Fruit fly (Drosophila melanogaster) whole organism, embryonic: ENCODE measurements around the gene PIG-Q.
A peak's percentile ranks its signal among the peaks of the same experiment; 100 is the strongest.

Experiments used
- CG10147 ChIP-seq: fragments of 200-800 bp; sonication (Bioruptor generic); optimal IDR thresholded peaks from 2 replicates; lab custom pipeline; 2019; ENCODE audit warnings: missing biosample characterization, mild to moderate bottlenecking, missing genetic modification characterization, moderate library complexity
- CG11398 ChIP-seq: fragments of 200-800 bp; sonication (Bioruptor generic); optimal IDR thresholded peaks from 2 replicates; lab custom pipeline; 2016; ENCODE audit warnings: missing biosample characterization, missing genetic modification characterization
- CG12219 ChIP-seq: fragments of 200-800 bp; sonication (Bioruptor generic); optimal IDR thresholded peaks from 3 replicates; lab custom pipeline; 2018; ENCODE audit warnings: missing biosample characterization, mild to moderate bottlenecking, missing genetic modification characterization
- CG12744 ChIP-seq: fragments of 200-800 bp; sonication (Bioruptor generic); optimal IDR thresholded peaks from 2 replicates; lab custom pipeline; 2016; ENCODE audit warnings: missing biosample characterization, missing genetic modification characterization
- CG13624 ChIP-seq: fragments of 200-800 bp; sonication (Bioruptor generic); optimal IDR thresholded peaks from 2 replicates; lab custom pipeline; 2016; ENCODE audit warnings: missing biosample characterization, missing genetic modification characterization
- CG14014 ChIP-seq: fragments of 200-800 bp; sonication (Bioruptor generic); IDR thresholded peaks from 2 replicates; pipeline ENCODE4 v1.3.6; 2022; ENCODE audit warnings: missing biosample characterization, missing genetic modification characterization
- CG14441 ChIP-seq: fragments of 200-800 bp; sonication (Bioruptor generic); IDR thresholded peaks from 2 replicates; pipeline ENCODE4 v1.3.6; 2022; ENCODE audit warnings: missing biosample characterization, missing genetic modification characterization
- CG1603 ChIP-seq: fragments of 200-800 bp; sonication (Bioruptor generic); optimal IDR thresholded peaks from 2 replicates; lab custom pipeline; 2019; ENCODE audit warnings: missing biosample characterization, mild to moderate bottlenecking, missing genetic modification characterization, moderate library complexity
- CG17186 ChIP-seq: fragments of 200-800 bp; sonication (Bioruptor generic); optimal IDR thresholded peaks from 3 replicates; lab custom pipeline; 2017; ENCODE audit warnings: missing biosample characterization, missing genetic modification reagents, missing genetic modification characterization
- CG18262 ChIP-seq: fragments of 200-800 bp; optimal IDR thresholded peaks from 3 replicates; lab custom pipeline; 2019; ENCODE audit warnings: missing biosample characterization, mild to moderate bottlenecking, missing genetic modification characterization, moderate library complexity
- CG18619 ChIP-seq: fragments of 200-800 bp; sonication (Bioruptor generic); optimal IDR thresholded peaks from 3 replicates; lab custom pipeline; 2017; ENCODE audit warnings: missing biosample characterization, mild to moderate bottlenecking, missing genetic modification characterization
- CG2199 ChIP-seq: fragments of 200-800 bp; sonication (Bioruptor generic); IDR thresholded peaks from 3 replicates; pipeline ENCODE4 v1.3.6; 2022; ENCODE audit warnings: missing biosample characterization, missing genetic modification characterization
- CG30403 ChIP-seq: fragments of 200-800 bp; sonication (Bioruptor generic); optimal IDR thresholded peaks from 3 replicates; lab custom pipeline; 2016; ENCODE audit warnings: missing biosample characterization, missing genetic modification characterization
- CG31441 ChIP-seq: fragments of 200-800 bp; sonication (Bioruptor generic); IDR thresholded peaks from 2 replicates; pipeline ENCODE4 v1.3.6; 2022; ENCODE audit warnings: missing biosample characterization, missing genetic modification characterization
- CG3995 ChIP-seq: fragments of 200-800 bp; sonication (Bioruptor generic); optimal IDR thresholded peaks from 3 replicates; lab custom pipeline; 2016; ENCODE audit warnings: missing biosample characterization, missing genetic modification characterization
- CG4282 ChIP-seq: fragments of 200-800 bp; sonication (Bioruptor generic); optimal IDR thresholded peaks from 2 replicates; lab custom pipeline; 2016; ENCODE audit warnings: missing biosample characterization, missing genetic modification characterization
- CG4404 ChIP-seq: fragments of 200-800 bp; sonication (Bioruptor generic); IDR thresholded peaks from 2 replicates; pipeline ENCODE4 v1.3.6; 2022; ENCODE audit warnings: missing biosample characterization, missing genetic modification characterization
- CG4730 ChIP-seq: fragments of 200-800 bp; sonication (Bioruptor generic); IDR thresholded peaks from 2 replicates; pipeline ENCODE4 v1.3.6; 2022; ENCODE audit warnings: missing biosample characterization, missing genetic modification characterization
- CG7786 ChIP-seq: fragments of 200-800 bp; sonication (Bioruptor generic); optimal IDR thresholded peaks from 2 replicates; lab custom pipeline; 2016; ENCODE audit warnings: missing biosample characterization, missing genetic modification characterization
- CrebB ChIP-seq: fragments of 200-800 bp; sonication (Bioruptor generic); optimal IDR thresholded peaks from 3 replicates; lab custom pipeline; 2018; ENCODE audit warnings: missing biosample characterization, mild to moderate bottlenecking, missing genetic modification characterization
- Deaf1 ChIP-seq: fragments of 200-800 bp; optimal IDR thresholded peaks from 3 replicates; lab custom pipeline; 2019; ENCODE audit warnings: missing biosample characterization, mild to moderate bottlenecking, missing genetic modification characterization, moderate library complexity
- Dll ChIP-seq: fragments of 200-800 bp; sonication (Bioruptor generic); IDR thresholded peaks from 4 replicates; pipeline ENCODE4 v1.3.6; 2022; ENCODE audit warnings: missing biosample characterization, missing genetic modification characterization; ENCODE audit not compliant: partially characterized antibody
- Dp ChIP-seq: fragments of 200-800 bp; sonication (Bioruptor generic); optimal IDR thresholded peaks from 2 replicates; lab custom pipeline; 2018; ENCODE audit warnings: missing biosample characterization, mild to moderate bottlenecking, missing genetic modification characterization, moderate library complexity
- Dref ChIP-seq: fragments of 200-800 bp; sonication (Bioruptor generic); IDR thresholded peaks from 2 replicates; pipeline ENCODE4 v1.3.6; 2022; ENCODE audit warnings: missing biosample characterization, missing genetic modification characterization
- E2f1 ChIP-seq: fragments of 200-800 bp; sonication (Bioruptor generic); IDR thresholded peaks from 2 replicates; pipeline ENCODE4 v1.3.6; 2022; ENCODE audit warnings: missing biosample characterization, missing genetic modification characterization
- Hmr ChIP-seq: fragments of 200-800 bp; sonication (Bioruptor generic); optimal IDR thresholded peaks from 3 replicates; lab custom pipeline; 2017; ENCODE audit warnings: mild to moderate bottlenecking, missing biosample characterization, missing genetic modification reagents, missing genetic modification characterization
- MTF-1 ChIP-seq: fragments of 200-800 bp; sonication (Bioruptor generic); optimal IDR thresholded peaks from 2 replicates; lab custom pipeline; 2018; ENCODE audit warnings: missing biosample characterization, mild to moderate bottlenecking, missing genetic modification characterization, borderline replicate concordance
- Nf-YB ChIP-seq: fragments of 200-800 bp; sonication (Bioruptor generic); optimal IDR thresholded peaks from 3 replicates; lab custom pipeline; 2019; ENCODE audit warnings: missing biosample characterization, mild to moderate bottlenecking, missing genetic modification characterization, moderate library complexity
- Nf-YC ChIP-seq: fragments of 200-800 bp; optimal IDR thresholded peaks from 3 replicates; lab custom pipeline; 2019; ENCODE audit warnings: missing biosample characterization, mild to moderate bottlenecking, missing genetic modification characterization, moderate library complexity
- Poxn ChIP-seq: fragments of 200-800 bp; sonication (Bioruptor generic); IDR thresholded peaks from 2 replicates; pipeline ENCODE4 v1.3.6; 2022; ENCODE audit warnings: missing biosample characterization, missing genetic modification characterization
- Sin3A ChIP-seq: fragments of >200 bp; optimal IDR thresholded peaks from 2 replicates; lab custom pipeline; 2018
- Ssrp ChIP-seq: fragments of 200-800 bp; sonication (Bioruptor generic); optimal IDR thresholded peaks from 2 replicates; lab custom pipeline; 2018; ENCODE audit warnings: missing biosample characterization, mild to moderate bottlenecking, missing genetic modification characterization, moderate library complexity
- amos ChIP-seq: fragments of 200-800 bp; sonication (Bioruptor generic); IDR thresholded peaks from 2 replicates; pipeline ENCODE4 v1.3.6; 2022; ENCODE audit warnings: missing biosample characterization, missing genetic modification characterization; ENCODE audit not compliant: partially characterized antibody
- crc ChIP-seq: fragments of 200-800 bp; sonication (Bioruptor generic); optimal IDR thresholded peaks from 2 replicates; lab custom pipeline; 2016; ENCODE audit warnings: missing biosample characterization, missing genetic modification characterization
- emc ChIP-seq: fragments of 200-800 bp; sonication (Bioruptor generic); optimal IDR thresholded peaks from 2 replicates; lab custom pipeline; 2016; ENCODE audit warnings: missing biosample characterization, missing genetic modification characterization
- eve ChIP-seq, 2 experiments: fragments of >200 bp; optimal IDR thresholded peaks; 2 replicates each; lab custom pipeline; 2017; ENCODE audit warnings: missing biosample characterization in 2 of 2, missing genetic modification characterization in 2 of 2
- eyg ChIP-seq: fragments of 200-800 bp; sonication (Bioruptor generic); optimal IDR thresholded peaks from 3 replicates; lab custom pipeline; 2016; ENCODE audit warnings: missing biosample characterization, missing genetic modification characterization
- hb ChIP-seq: fragments of 200-800 bp; sonication (Bioruptor generic); IDR thresholded peaks from 3 replicates; pipeline ENCODE4 v1.3.6; 2022; ENCODE audit warnings: missing biosample characterization, missing genetic modification characterization; ENCODE audit not compliant: partially characterized antibody
- mirr ChIP-seq: fragments of 200-800 bp; sonication (Bioruptor generic); optimal IDR thresholded peaks from 3 replicates; lab custom pipeline; 2018; ENCODE audit warnings: missing biosample characterization, mild to moderate bottlenecking, missing genetic modification characterization
- mld ChIP-seq: fragments of 200-800 bp; sonication (Bioruptor generic); IDR thresholded peaks from 3 replicates; pipeline ENCODE4 v1.3.6; 2022; ENCODE audit warnings: missing biosample characterization, missing genetic modification characterization; ENCODE audit not compliant: partially characterized antibody
- onecut ChIP-seq: fragments of 200-800 bp; sonication (Bioruptor generic); IDR thresholded peaks from 2 replicates; pipeline ENCODE4 v1.3.6; 2022; ENCODE audit warnings: missing biosample characterization, missing genetic modification characterization
- phol ChIP-seq: fragments of 200-800 bp; sonication (Bioruptor generic); optimal IDR thresholded peaks from 3 replicates; lab custom pipeline; 2018; ENCODE audit warnings: missing biosample characterization, mild to moderate bottlenecking, missing genetic modification characterization, moderate library complexity
- pzg ChIP-seq: fragments of 200-800 bp; sonication (Bioruptor generic); optimal IDR thresholded peaks from 3 replicates; lab custom pipeline; 2018; ENCODE audit warnings: missing biosample characterization, mild to moderate bottlenecking, missing genetic modification characterization, moderate library complexity
- sr ChIP-seq: fragments of 200-800 bp; sonication (Bioruptor generic); IDR thresholded peaks from 3 replicates; pipeline ENCODE4 v1.3.6; 2022; ENCODE audit warnings: missing biosample characterization, missing genetic modification characterization
- tin ChIP-seq: fragments of 200-800 bp; sonication (Bioruptor generic); optimal IDR thresholded peaks from 3 replicates; lab custom pipeline; 2016; ENCODE audit warnings: missing biosample characterization, missing genetic modification characterization
- tio ChIP-seq: fragments of 200-800 bp; sonication (Bioruptor generic); optimal IDR thresholded peaks from 2 replicates; lab custom pipeline; 2017; ENCODE audit warnings: missing biosample characterization, missing genetic modification characterization, inconsistent platforms
- unpg ChIP-seq: fragments of 200-800 bp; sonication (Bioruptor generic); optimal IDR thresholded peaks from 3 replicates; lab custom pipeline; 2018; ENCODE audit warnings: missing biosample characterization, mild to moderate bottlenecking, missing genetic modification characterization, moderate library complexity
- vfl ChIP-seq: fragments of 200-800 bp; sonication (Bioruptor generic); optimal IDR thresholded peaks from 2 replicates; lab custom pipeline; 2016; ENCODE audit warnings: missing biosample characterization, missing genetic modification characterization
- wor ChIP-seq: fragments of 200-800 bp; sonication (Bioruptor generic); IDR thresholded peaks from 2 replicates; pipeline ENCODE4 v1.3.6; 2022; ENCODE audit warnings: missing biosample characterization, missing genetic modification characterization
- z ChIP-seq: fragments of 200-800 bp; sonication (Bioruptor generic); IDR thresholded peaks from 3 replicates; pipeline ENCODE4 v1.3.6; 2022; ENCODE audit warnings: missing biosample characterization, missing genetic modification characterization

The PIG-Q gene

dm6 chrX:16335107-16335642 lies 23.8 kb upstream of the PIG-Q start (continued):
- TF ChIP-seq Hmr (GFP tag; lab: Kevin White, UChicago), result peak; percentile 85
- peak; percentile 37 for TF ChIP-seq Nf-YC
- TF ChIP-seq tio (GFP tag; lab: Kevin White, UChicago), result peak; percentile 76
- TF ChIP-seq Ssrp (tag; lab: Kevin White, UChicago), result peak; percentile 61
- peak; percentile 48 for TF ChIP-seq CG12219 (GFP tag; lab: Kevin White, UChicago)
- no peak for TF ChIP-seq CrebB
- TF ChIP-seq CG30403 (GFP tag; lab: Kevin White, UChicago), result peak; percentile 80
- TF ChIP-seq CG2199 (GFP tag; lab: Robert Waterston, UW), result no peak
- no peak for TF ChIP-seq mirr (GFP tag; lab: Kevin White, UChicago)
- peak; percentile 52 for TF ChIP-seq eyg (GFP tag; lab: Kevin White, UChicago)
- no peak; the same call in 2 of the 3 replicates for TF ChIP-seq sr (GFP tag; lab: Robert Waterston, UW)
- TF ChIP-seq CG14441 (GFP tag; lab: Robert Waterston, UW), result peak; percentile 82
- TF ChIP-seq hb (GFP tag; lab: Robert Waterston, UW), result no peak
- peak; percentile 59 for TF ChIP-seq CG4730 (GFP tag; lab: Robert Waterston, UW)
- peak; percentile 53 for TF ChIP-seq CG4282
- TF ChIP-seq wor, result peak; percentile 51; the same call in 1 of the 2 replicates
- TF ChIP-seq MTF-1 (GFP tag; lab: Kevin White, UChicago), result peak; percentile 12
- TF ChIP-seq Nf-YB (GFP tag; lab: Kevin White, UChicago), result peak; percentile 59
- peak; percentile 43; the same call in 1 of the 2 replicates for TF ChIP-seq amos (GFP tag; lab: Robert Waterston, UW)
- peak; percentile 7 for TF ChIP-seq CG3995 (GFP tag; lab: Kevin White, UChicago)
- peak; percentile 30 for TF ChIP-seq CG18262 (tag; lab: Kevin White, UChicago)
- peak; percentile 53 for TF ChIP-seq CG11398 (GFP tag; lab: Kevin White, UChicago)
- TF ChIP-seq crc (GFP tag; lab: Kevin White, UChicago), result peak; percentile 38
- peak; percentile 71 for TF ChIP-seq CG13624 (GFP tag; lab: Kevin White, UChicago)
- peak; percentile 37 for TF ChIP-seq CG1603 (tag; lab: Kevin White, UChicago)
- TF ChIP-seq onecut, result peak; percentile 58
- TF ChIP-seq Deaf1 (tag; lab: Kevin White, UChicago), result no peak
- TF ChIP-seq unpg (GFP tag; lab: Kevin White, UChicago), result peak; percentile 70
- TF ChIP-seq phol (tag; lab: Kevin White, UChicago), result peak; percentile 17
- peak; percentile 77 for TF ChIP-seq tin (GFP tag; lab: Kevin White, UChicago)
- no peak for TF ChIP-seq CG17186 (GFP tag; lab: Kevin White, UChicago)
- 0 out of 4 replicates have a peak, but pooled peaks have one; percentile 22 for TF ChIP-seq Dll (GFP tag; lab: Robert Waterston, UW)
- peak; percentile 29 for TF ChIP-seq CG18619 (GFP tag; lab: Kevin White, UChicago)
- TF ChIP-seq Dref, result peak; percentile 37
- no peak for TF ChIP-seq Sin3A (lab: Kevin White, UChicago)
- peak in 1 of 2 experiments; percentile 89 for TF ChIP-seq eve (GFP tag; optimal IDR thresholded peaks at IDR 0.05; lab: Kevin White, UChicago)
- peak; percentile 43 for TF ChIP-seq pzg
- peak; percentile 33 for TF ChIP-seq CG10147
- TF ChIP-seq emc, result no peak
- TF ChIP-seq z (GFP tag; lab: Robert Waterston, UW), result 0 out of 3 replicates have a peak, but pooled peaks have one; percentile 40
- TF ChIP-seq CG12744 (GFP tag; lab: Kevin White, UChicago), result peak; percentile 47
- no peak for TF ChIP-seq mld (GFP tag; lab: Robert Waterston, UW)
- no peak for TF ChIP-seq Poxn (GFP tag; lab: Robert Waterston, UW)
- peak; percentile 73; the same call in 1 of the 2 replicates for TF ChIP-seq CG14014 (GFP tag; lab: Robert Waterston, UW)
- peak; percentile 75 for TF ChIP-seq vfl (GFP tag; lab: Kevin White, UChicago)
- peak; percentile 42; the same call in 1 of the 2 replicates for TF ChIP-seq CG4404 (GFP tag; lab: Robert Waterston, UW)
- no peak for TF ChIP-seq Dp (GFP tag; lab: Kevin White, UChicago)
- peak; percentile 52; the same call in 1 of the 2 replicates for TF ChIP-seq CG31441 (GFP tag; lab: Robert Waterston, UW)
- peak; percentile 77 for TF ChIP-seq E2f1 (GFP tag; lab: Robert Waterston, UW)
- TF ChIP-seq CG7786, result peak; percentile 66
